Worm (Caenorhabditis elegans): ENCODE data around the gene istr-1.

- TF ChIP-seq ceh-28 (tag; optimal IDR thresholded peaks at IDR 0.05) (no peak), ZK546.5 (tag; optimal IDR thresholded peaks at IDR 0.05) (no peak), lin-13 (GFP tag; optimal IDR thresholded peaks at IDR 0.05) (no peak), ceh-82 (tag; optimal IDR thresholded peaks at IDR 0.05) (no peak), skn-1 (tag; optimal IDR thresholded peaks at IDR 0.05) (no peak), pha-4 (GFP tag; IDR thresholded peaks at IDR 0.05) (no peak), pha-4 (tag; optimal IDR thresholded peaks at IDR 0.05) (no peak), duxl-1 (tag; optimal IDR thresholded peaks at IDR 0.05; ENCODE audit: poor library complexity) (no peak), F37D6.2 (tag; optimal IDR thresholded peaks at IDR 0.05) (no peak), php-3 (GFP tag; IDR thresholded peaks at IDR 0.05) (no peak), egl-27 (tag; optimal IDR thresholded peaks at IDR 0.05) (no peak)
Measured at ce11 chrV:12658142-12658541, 39.5 kb upstream of the istr-1 start, which contains the start of gene W05B10.6.
